Worm (Caenorhabditis elegans) whole organism, L1 larva: ENCODE measurements around the gene C28D4.4.

Experiments
- C04F5.9 ChIP-seq: sonication (generic microtip); optimal IDR thresholded peaks from 2 replicates; lab custom pipeline; 2016; ENCODE audit warnings: missing genetic modification characterization, missing compliant biosample characterization
- F16B12.6 ChIP-seq: fragments of 150-350 bp; optimal IDR thresholded peaks from 2 replicates; lab custom pipeline; 2014; ENCODE audit warnings: missing biosample characterization, missing genetic modification characterization
- Y116A8C.19 ChIP-seq: sonication (generic microtip); optimal IDR thresholded peaks from 2 replicates; lab custom pipeline; 2016; ENCODE audit warnings: missing compliant biosample characterization, missing genetic modification characterization, borderline replicate concordance
- aha-1 ChIP-seq: fragments of 150-350 bp; optimal IDR thresholded peaks from 2 replicates; lab custom pipeline; 2014; ENCODE audit warnings: missing biosample characterization, missing genetic modification characterization
- aly-2 ChIP-seq: fragments of 150-350 bp; optimal IDR thresholded peaks from 2 replicates; lab custom pipeline; 2014; ENCODE audit warnings: missing biosample characterization, missing genetic modification characterization
- ceh-82 ChIP-seq, 3 experiments: fragments of 150-350 bp in 1 of 3; sonication (generic microtip) in 2 of 3; optimal IDR thresholded peaks; 2 replicates each; lab custom pipeline; 2014 to 2017; ENCODE audit warnings: missing biosample characterization in 3 of 3, missing genetic modification characterization in 3 of 3
- dsc-1 ChIP-seq: sonication (generic microtip); optimal IDR thresholded peaks from 2 replicates; lab custom pipeline; 2016; ENCODE audit warnings: mild to moderate bottlenecking, missing genetic modification characterization, missing compliant biosample characterization
- efl-1 ChIP-seq, 4 experiments: fragments of 150-350 bp; optimal IDR thresholded peaks in 3 of 4; peaks in 1 of 4; 1 replicate in 1 of 4; 2 replicates in 3 of 4; lab custom pipeline; 2014; ENCODE audit warnings: missing biosample characterization in 2 of 4, missing genetic modification characterization in 2 of 4, missing genetic modification reagents in 2 of 4
- efl-3 ChIP-seq: fragments of 200-800 bp; sonication (Bioruptor generic); optimal IDR thresholded peaks from 2 replicates; lab custom pipeline; 2018; ENCODE audit warnings: mild to moderate bottlenecking, missing genetic modification characterization, missing compliant biosample characterization
- egl-13 ChIP-seq: sonication (generic microtip); optimal IDR thresholded peaks from 2 replicates; lab custom pipeline; 2016; ENCODE audit warnings: missing genotype, missing genetic modification reagents, missing genetic modification characterization, missing compliant biosample characterization
- egl-27 ChIP-seq, 2 experiments: fragments of 150-350 bp in 1 of 2; sonication (generic microtip); optimal IDR thresholded peaks; 3 replicates each; lab custom pipeline; 2017 to 2018; ENCODE audit warnings: missing biosample characterization in 2 of 2, missing genetic modification characterization in 2 of 2, missing genetic modification reagents in 2 of 2
- fkh-8 ChIP-seq: sonication (generic microtip); optimal IDR thresholded peaks from 2 replicates; lab custom pipeline; 2016; ENCODE audit warnings: mild to moderate bottlenecking, missing genetic modification characterization, missing compliant biosample characterization
- hpl-2 ChIP-seq: fragments of 150-350 bp; optimal IDR thresholded peaks from 2 replicates; lab custom pipeline; 2014; ENCODE audit warnings: missing biosample characterization, missing genetic modification reagents, missing genetic modification characterization
- jun-1 ChIP-seq: fragments of 150-350 bp; optimal IDR thresholded peaks from 2 replicates; lab custom pipeline; 2014; ENCODE audit warnings: missing biosample characterization, missing genetic modification reagents, missing genetic modification characterization
- lin-13 ChIP-seq: fragments of 150-350 bp; optimal IDR thresholded peaks from 2 replicates; lab custom pipeline; 2014; ENCODE audit warnings: missing biosample characterization, missing genetic modification reagents, missing genetic modification characterization
- lin-14 ChIP-seq: fragments of 200-800 bp; sonication (Bioruptor generic); optimal IDR thresholded peaks from 2 replicates; lab custom pipeline; 2018; ENCODE audit warnings: mild to moderate bottlenecking, missing genetic modification characterization, moderate library complexity, missing compliant biosample characterization
- lin-15B ChIP-seq: fragments of 150-350 bp; sonication (generic microtip); optimal IDR thresholded peaks from 3 replicates; lab custom pipeline; 2014; ENCODE audit warnings: missing biosample characterization, missing genetic modification characterization
- lin-35 ChIP-seq, 2 experiments: fragments of 150-350 bp; optimal IDR thresholded peaks; 2 replicates each; lab custom pipeline; 2014; ENCODE audit warnings: missing biosample characterization in 2 of 2, missing genetic modification characterization in 2 of 2, missing genetic modification reagents in 2 of 2
- lin-39 ChIP-seq: fragments of 150-350 bp; optimal IDR thresholded peaks from 2 replicates; lab custom pipeline; 2014; ENCODE audit warnings: missing biosample characterization, missing genetic modification reagents, missing genetic modification characterization
- lir-3 ChIP-seq: sonication (generic microtip); optimal IDR thresholded peaks from 2 replicates; lab custom pipeline; 2016; ENCODE audit warnings: mild to moderate bottlenecking, missing genetic modification characterization, moderate library complexity, missing compliant biosample characterization; ENCODE audit not compliant: poor library complexity
- mab-9 ChIP-seq: fragments of 200-800 bp; sonication (Bioruptor generic); IDR thresholded peaks from 2 replicates; pipeline ENCODE4 v1.3.6; 2022; ENCODE audit warnings: missing genetic modification reagents, missing genetic modification characterization, missing compliant biosample characterization
- mef-2 ChIP-seq: fragments of 150-350 bp; optimal IDR thresholded peaks from 2 replicates; lab custom pipeline; 2014; ENCODE audit warnings: missing biosample characterization, missing genetic modification characterization
- mep-1 ChIP-seq: fragments of 150-350 bp; optimal IDR thresholded peaks from 2 replicates; lab custom pipeline; 2014; ENCODE audit warnings: missing biosample characterization, missing genetic modification characterization
- nhr-11 ChIP-seq: fragments of 150-350 bp; optimal IDR thresholded peaks from 2 replicates; lab custom pipeline; 2014; ENCODE audit warnings: missing biosample characterization, missing genetic modification characterization
- nhr-19 ChIP-seq: fragments of 200-800 bp; sonication (Bioruptor generic); conservative IDR thresholded peaks from 2 replicates; pipeline ENCODE4 v1.3.6; 2022; ENCODE audit warnings: missing genetic modification characterization, missing compliant biosample characterization
- nhr-237 ChIP-seq: fragments of 150-350 bp; optimal IDR thresholded peaks from 2 replicates; lab custom pipeline; 2014; ENCODE audit warnings: missing biosample characterization, missing genetic modification characterization
- nhr-28 ChIP-seq: fragments of 150-350 bp; optimal IDR thresholded peaks from 2 replicates; lab custom pipeline; 2014; ENCODE audit warnings: missing biosample characterization, missing genetic modification characterization
- nhr-47 ChIP-seq: sonication (generic microtip); optimal IDR thresholded peaks from 2 replicates; lab custom pipeline; 2016; ENCODE audit warnings: mild to moderate bottlenecking, missing genetic modification characterization, moderate library complexity, missing compliant biosample characterization
- nhr-71 ChIP-seq: sonication (generic microtip); optimal IDR thresholded peaks from 2 replicates; lab custom pipeline; 2016; ENCODE audit warnings: mild to moderate bottlenecking, missing genetic modification characterization, moderate library complexity, missing compliant biosample characterization
- nhr-76 ChIP-seq: sonication (generic microtip); optimal IDR thresholded peaks from 2 replicates; lab custom pipeline; 2017; ENCODE audit warnings: missing biosample characterization, missing genetic modification characterization
- nhr-77 ChIP-seq: fragments of 150-350 bp; optimal IDR thresholded peaks from 2 replicates; lab custom pipeline; 2014; ENCODE audit warnings: missing biosample characterization, missing genetic modification characterization
- nhr-85 ChIP-seq: sonication (generic microtip); peaks from one replicate; lab custom pipeline; 2016; ENCODE audit warnings: missing genetic modification characterization, inconsistent platforms, missing compliant biosample characterization
- pax-3 ChIP-seq: fragments of 200-800 bp; sonication (Bioruptor generic); optimal IDR thresholded peaks from 2 replicates; lab custom pipeline; 2018; ENCODE audit warnings: mild to moderate bottlenecking, missing genetic modification characterization, moderate library complexity, missing compliant biosample characterization
- pqm-1 ChIP-seq: sonication (generic microtip); optimal IDR thresholded peaks from 3 replicates; lab custom pipeline; 2017; ENCODE audit warnings: missing biosample characterization, missing genetic modification characterization
- skn-1 ChIP-seq: fragments of 150-350 bp; optimal IDR thresholded peaks from 2 replicates; lab custom pipeline; 2014; ENCODE audit warnings: missing biosample characterization, missing genetic modification characterization
- snpc-4 ChIP-seq: fragments of 150-350 bp; optimal IDR thresholded peaks from 2 replicates; lab custom pipeline; 2014; ENCODE audit warnings: missing biosample characterization, missing genetic modification characterization
- sox-4 ChIP-seq: sonication (generic microtip); optimal IDR thresholded peaks from 2 replicates; lab custom pipeline; 2016; ENCODE audit warnings: missing genetic modification characterization, missing compliant biosample characterization
- sptf-1 ChIP-seq: fragments of 150-350 bp; optimal IDR thresholded peaks from 2 replicates; lab custom pipeline; 2014; ENCODE audit warnings: missing biosample characterization, missing genetic modification characterization
- swsn-7 ChIP-seq: sonication (generic microtip); optimal IDR thresholded peaks from 2 replicates; lab custom pipeline; 2016; ENCODE audit warnings: missing genetic modification characterization, missing compliant biosample characterization
- unc-30 ChIP-seq: sonication (generic microtip); optimal IDR thresholded peaks from 2 replicates; lab custom pipeline; 2017; ENCODE audit warnings: missing biosample characterization, missing genetic modification characterization
- unc-62 ChIP-seq: fragments of 150-350 bp; optimal IDR thresholded peaks from 2 replicates; lab custom pipeline; 2014; ENCODE audit warnings: missing biosample characterization, missing genetic modification reagents, missing genetic modification characterization
- unc-98 ChIP-seq: fragments of 200-800 bp; sonication (Bioruptor generic); IDR thresholded peaks from 2 replicates; pipeline ENCODE4 v1.3.6; 2022; ENCODE audit warnings: missing genetic modification characterization, missing compliant biosample characterization
- xbp-1 ChIP-seq: sonication (generic microtip); optimal IDR thresholded peaks from 2 replicates; lab custom pipeline; 2016; ENCODE audit warnings: missing genetic modification characterization, missing compliant biosample characterization
- ztf-11 ChIP-seq, 2 experiments: sonication (generic microtip); optimal IDR thresholded peaks; 2 replicates each; lab custom pipeline; 2016 to 2017; ENCODE audit warnings: missing genetic modification characterization in 2 of 2, missing biosample characterization in 1 of 2, missing compliant biosample characterization in 1 of 2

C28D4.4 gene

ce11 chrIV:9734861-9735260 is 9.9 kb downstream of the C28D4.4 start (continued):
- TF ChIP-seq nhr-85 (tag; lab: Kevin White, UChicago) (no peak), efl-1 (optimal IDR thresholded peaks at IDR 0.05; lab: Kevin White, UChicago) (peak in 1 of 2 experiments; percentile 17), efl-1 (GFP tag; optimal IDR thresholded peaks at IDR 0.05 in 1 of 2; lab: Kevin White, UChicago) (no peak), ztf-11 (tag; optimal IDR thresholded peaks at IDR 0.05; lab: Kevin White, UChicago) (no peak), dsc-1 (tag; lab: Kevin White, UChicago) (no peak), nhr-237 (tag; lab: Kevin White, UChicago) (no peak)

- TF ChIP-seq nhr-19 (no peak), sox-4 (no peak), nhr-47 (no peak), nhr-76 (tag; lab: Kevin White, UChicago) (no peak), nhr-28 (tag; lab: Kevin White, UChicago) (no peak), nhr-85 (tag; lab: Kevin White, UChicago) (no peak), xbp-1 (tag; lab: Kevin White, UChicago) (no peak), aha-1 (tag; lab: Kevin White, UChicago) (no peak), pqm-1 (tag; lab: Kevin White, UChicago) (no peak), swsn-7 (tag; lab: Kevin White, UChicago) (no peak), lir-3 (tag; lab: Kevin White, UChicago) (no peak), Y116A8C.19 (tag; lab: Kevin White, UChicago) (no peak), sptf-1 (no peak), nhr-77 (tag; lab: Kevin White, UChicago) (no peak)
- TF ChIP-seq, all 84 proteins: peak for 0
Measured at ce11 chrIV:9733904-9734303, 10.9 kb downstream of the C28D4.4 start.

ce11 chrIV:9728376-9728775 is 16.4 kb downstream of the C28D4.4 start, which contains the start of gene nhr-100:
nhr-100 (plus strand) TSS chrIV:9728676.
- no peak for TF ChIP-seq nhr-47
- TF ChIP-seq lin-35 (GFP tag; optimal IDR thresholded peaks at IDR 0.05; lab: Kevin White, UChicago) = no peak
- TF ChIP-seq egl-27 (tag; optimal IDR thresholded peaks at IDR 0.05; lab: Kevin White, UChicago) = no peak
- TF ChIP-seq efl-3 (GFP tag; lab: Kevin White, UChicago) = no peak

- no peak for TF ChIP-seq nhr-11
- TF ChIP-seq mep-1 (tag; lab: Kevin White, UChicago) = no peak
- no peak for TF ChIP-seq hpl-2 (GFP tag; lab: Kevin White, UChicago)
- TF ChIP-seq ztf-11 (tag; optimal IDR thresholded peaks at IDR 0.05; lab: Kevin White, UChicago) = no peak
- no peak for TF ChIP-seq nhr-28 (tag; lab: Kevin White, UChicago)
- TF ChIP-seq mab-9 = no peak
- TF ChIP-seq aly-2 = no peak
- no peak for TF ChIP-seq snpc-4 (tag; lab: Kevin White, UChicago)
- TF ChIP-seq lin-39 = no peak
Measured at ce11 chrIV:9727217-9727616, 17.6 kb downstream of the C28D4.4 start.

- no peak for TF ChIP-seq hpl-2 (GFP tag; lab: Kevin White, UChicago)
- TF ChIP-seq fkh-8 = peak; percentile 96
- TF ChIP-seq dsc-1 (tag; lab: Kevin White, UChicago) = peak; percentile 69
- TF ChIP-seq C04F5.9 (tag; lab: Kevin White, UChicago) = no peak
- no peak for TF ChIP-seq egl-27 (tag; optimal IDR thresholded peaks at IDR 0.05; lab: Kevin White, UChicago)
- TF ChIP-seq jun-1 = no peak
- TF ChIP-seq lin-13 = no peak
- peak; percentile 29 for TF ChIP-seq lin-14 (GFP tag; lab: Kevin White, UChicago)
- TF ChIP-seq unc-98 (GFP tag; lab: Robert Waterston, UW) = no peak
- TF ChIP-seq aly-2 = no peak
- no peak for TF ChIP-seq egl-13 (tag; lab: Kevin White, UChicago)
- no peak for TF ChIP-seq mef-2 (tag; lab: Kevin White, UChicago)
- TF ChIP-seq swsn-7 (tag; lab: Kevin White, UChicago) = peak; percentile 14
- TF ChIP-seq ztf-11 (tag; optimal IDR thresholded peaks at IDR 0.05; lab: Kevin White, UChicago) = no peak
- TF ChIP-seq pax-3 (tag; lab: Kevin White, UChicago) = peak; percentile 54
- no peak for TF ChIP-seq mep-1 (tag; lab: Kevin White, UChicago)
- no peak for TF ChIP-seq lin-15B (tag; lab: Kevin White, UChicago)
- no peak for TF ChIP-seq pqm-1 (tag; lab: Kevin White, UChicago)
- TF ChIP-seq skn-1 = no peak
- no peak for TF ChIP-seq nhr-28 (tag; lab: Kevin White, UChicago)
- no peak for TF ChIP-seq xbp-1 (tag; lab: Kevin White, UChicago)
- TF ChIP-seq nhr-47 = peak; percentile 57
- no peak for TF ChIP-seq unc-30 (tag; lab: Kevin White, UChicago)
- TF ChIP-seq sox-4 = peak; percentile 9
- peak; percentile 84 for TF ChIP-seq nhr-71
- TF ChIP-seq ceh-82 (tag; optimal IDR thresholded peaks at IDR 0.05; lab: Kevin White, UChicago) = no peak
- TF ChIP-seq unc-62 (GFP tag; lab: Kevin White, UChicago) = no peak
- no peak for TF ChIP-seq F16B12.6
Measured at ce11 chrIV:9725468-9725985, 19.3 kb downstream of the C28D4.4 start.
